Worm (Caenorhabditis elegans) whole organism, mixed stage, embryonic: Measurements from ENCODE around the gene ogt-1.

Source experiments
- M03D4.4 ChIP-seq: sonication (generic microtip); optimal IDR thresholded peaks from 2 replicates; lab custom pipeline; 2017; ENCODE audit warnings: mild to moderate bottlenecking, missing genetic modification characterization, missing compliant biosample characterization
- bed-3 ChIP-seq: fragments of 200-800 bp; sonication (Bioruptor generic); optimal IDR thresholded peaks from 3 replicates; lab custom pipeline; 2018; ENCODE audit warnings: mild to moderate bottlenecking, missing genetic modification characterization, moderate library complexity, missing compliant biosample characterization
- blmp-1 ChIP-seq: fragments of 150-350 bp; optimal IDR thresholded peaks from 2 replicates; lab custom pipeline; 2014; ENCODE audit warnings: missing biosample characterization, missing genetic modification characterization
- ceh-39 ChIP-seq: fragments of 150-350 bp; optimal IDR thresholded peaks from 2 replicates; lab custom pipeline; 2014; ENCODE audit warnings: missing biosample characterization, missing genetic modification characterization
- ceh-43 ChIP-seq: fragments of 200-800 bp; sonication (Bioruptor generic); optimal IDR thresholded peaks from 2 replicates; lab custom pipeline; 2018; ENCODE audit warnings: mild to moderate bottlenecking, missing genetic modification characterization, moderate library complexity, missing compliant biosample characterization
- ceh-83 ChIP-seq: fragments of 200-800 bp; sonication (Bioruptor generic); optimal IDR thresholded peaks from 2 replicates; lab custom pipeline; 2018; ENCODE audit warnings: mild to moderate bottlenecking, missing genetic modification characterization, missing compliant biosample characterization
- ces-1 ChIP-seq: fragments of 150-350 bp; optimal IDR thresholded peaks from 2 replicates; lab custom pipeline; 2014; ENCODE audit warnings: missing biosample characterization, missing genetic modification reagents, missing genetic modification characterization
- cnd-1 ChIP-seq: fragments of 200-800 bp; sonication (Bioruptor generic); optimal IDR thresholded peaks from 2 replicates; lab custom pipeline; 2018; ENCODE audit warnings: mild to moderate bottlenecking, missing genetic modification characterization, missing compliant biosample characterization
- drap-1 ChIP-seq: fragments of 200-800 bp; sonication (Bioruptor generic); optimal IDR thresholded peaks from 3 replicates; lab custom pipeline; 2018; ENCODE audit warnings: mild to moderate bottlenecking, missing genetic modification characterization, missing compliant biosample characterization
- elt-1 ChIP-seq: sonication (generic microtip); optimal IDR thresholded peaks from 2 replicates; lab custom pipeline; 2017; ENCODE audit warnings: missing genetic modification characterization, mild to moderate bottlenecking, missing compliant biosample characterization, antibody characterized with exemption, moderate library complexity, borderline replicate concordance; ENCODE audit not compliant: insufficient read depth
- elt-3 ChIP-seq: fragments of 150-350 bp; optimal IDR thresholded peaks from 2 replicates; lab custom pipeline; 2014; ENCODE audit warnings: missing biosample characterization, missing genetic modification characterization
- flh-1 ChIP-seq: fragments of 200-800 bp; sonication (Bioruptor generic); optimal IDR thresholded peaks from 2 replicates; lab custom pipeline; 2018; ENCODE audit warnings: mild to moderate bottlenecking, missing genetic modification characterization, moderate library complexity, missing compliant biosample characterization
- ham-2 ChIP-seq: fragments of 200-800 bp; sonication (Bioruptor generic); optimal IDR thresholded peaks from 2 replicates; lab custom pipeline; 2018; ENCODE audit warnings: mild to moderate bottlenecking, missing genetic modification characterization, missing compliant biosample characterization
- hlh-1 ChIP-seq: fragments of 150-350 bp; optimal IDR thresholded peaks from 2 replicates; lab custom pipeline; 2014; ENCODE audit warnings: missing biosample characterization, missing genetic modification reagents, missing genetic modification characterization
- lin-13 ChIP-seq: fragments of 150-350 bp; optimal IDR thresholded peaks from 2 replicates; lab custom pipeline; 2014; ENCODE audit warnings: missing biosample characterization, missing genetic modification characterization
- lin-32 ChIP-seq: fragments of 200-800 bp; sonication (Bioruptor generic); optimal IDR thresholded peaks from 2 replicates; lab custom pipeline; 2018; ENCODE audit warnings: mild to moderate bottlenecking, missing genetic modification characterization, missing compliant biosample characterization
- lsy-2 ChIP-seq: fragments of 150-350 bp; optimal IDR thresholded peaks from 2 replicates; lab custom pipeline; 2014; ENCODE audit warnings: missing biosample characterization, missing genetic modification characterization
- mab-5 ChIP-seq: fragments of 150-350 bp; optimal IDR thresholded peaks from 2 replicates; lab custom pipeline; 2014; ENCODE audit warnings: missing biosample characterization, missing genetic modification characterization
- mep-1 ChIP-seq: fragments of 150-350 bp; optimal IDR thresholded peaks from 2 replicates; lab custom pipeline; 2017; ENCODE audit warnings: missing biosample characterization, missing genetic modification reagents, missing genetic modification characterization, inconsistent platforms
- mls-2 ChIP-seq: sonication (generic microtip); optimal IDR thresholded peaks from 2 replicates; lab custom pipeline; 2016; ENCODE audit warnings: mild to moderate bottlenecking, missing genetic modification characterization, moderate library complexity, missing compliant biosample characterization
- nhr-12 ChIP-seq: fragments of 150-350 bp; optimal IDR thresholded peaks from 2 replicates; lab custom pipeline; 2014; ENCODE audit warnings: missing biosample characterization, missing genetic modification characterization
- nhr-2 ChIP-seq: fragments of 150-350 bp; optimal IDR thresholded peaks from 2 replicates; lab custom pipeline; 2014; ENCODE audit warnings: missing biosample characterization, missing genetic modification characterization
- nhr-237 ChIP-seq: fragments of 150-350 bp; optimal IDR thresholded peaks from 2 replicates; lab custom pipeline; 2014; ENCODE audit warnings: missing biosample characterization, missing genetic modification characterization
- nhr-28 ChIP-seq: fragments of 150-350 bp; optimal IDR thresholded peaks from 2 replicates; lab custom pipeline; 2014; ENCODE audit warnings: missing biosample characterization, missing genetic modification characterization
- nhr-76 ChIP-seq: sonication (generic microtip); optimal IDR thresholded peaks from 2 replicates; lab custom pipeline; 2017; ENCODE audit warnings: missing biosample characterization, missing genetic modification characterization
- pha-4 ChIP-seq: fragments of 150-350 bp; optimal IDR thresholded peaks from 2 replicates; lab custom pipeline; 2018; ENCODE audit warnings: missing biosample characterization, missing genetic modification reagents, missing genetic modification characterization
- sem-2 ChIP-seq: fragments of 200-800 bp; sonication (Bioruptor generic); optimal IDR thresholded peaks from 2 replicates; lab custom pipeline; 2018; ENCODE audit warnings: mild to moderate bottlenecking, missing genetic modification characterization, missing compliant biosample characterization
- snpc-4 ChIP-seq: fragments of 150-350 bp; optimal IDR thresholded peaks from 2 replicates; lab custom pipeline; 2014; ENCODE audit warnings: missing biosample characterization, missing genetic modification characterization
- sptf-1 ChIP-seq: sonication (generic microtip); optimal IDR thresholded peaks from 2 replicates; lab custom pipeline; 2017; ENCODE audit warnings: mild to moderate bottlenecking, missing genetic modification characterization, moderate library complexity, missing compliant biosample characterization
- tbx-8 ChIP-seq: fragments of 200-800 bp; sonication (Bioruptor generic); optimal IDR thresholded peaks from 2 replicates; lab custom pipeline; 2018; ENCODE audit warnings: mild to moderate bottlenecking, missing genetic modification characterization, moderate library complexity, missing compliant biosample characterization
- unc-120 ChIP-seq: sonication (generic microtip); optimal IDR thresholded peaks from 2 replicates; lab custom pipeline; 2017; ENCODE audit warnings: missing genetic modification characterization, missing compliant biosample characterization; ENCODE audit not compliant: poor library complexity, severe bottlenecking
- unc-39 ChIP-seq: fragments of 150-350 bp; optimal IDR thresholded peaks from 2 replicates; lab custom pipeline; 2014; ENCODE audit warnings: missing biosample characterization, missing genetic modification characterization
- unc-62 ChIP-seq: fragments of 150-350 bp; optimal IDR thresholded peaks from 2 replicates; lab custom pipeline; 2014; ENCODE audit warnings: missing biosample characterization, missing genetic modification reagents, missing genetic modification characterization
- zip-8 ChIP-seq: fragments of 150-350 bp; optimal IDR thresholded peaks from 2 replicates; lab custom pipeline; 2014; ENCODE audit warnings: missing biosample characterization, missing genetic modification characterization
- ztf-11 ChIP-seq: fragments of 150-350 bp; optimal IDR thresholded peaks from 2 replicates; lab custom pipeline; 2014; ENCODE audit warnings: missing biosample characterization, missing genetic modification characterization

ogt-1 gene

ce11 chrIII:7153747-7154238, at the start of gene ogt-1:
ogt-1 (minus strand) TSS chrIII:7153797.
- no peak for TF ChIP-seq sem-2
- no peak for TF ChIP-seq lin-32 (GFP tag; lab: Kevin White, UChicago)
- peak; percentile 42 for TF ChIP-seq hlh-1 (tag; lab: Kevin White, UChicago)
- peak; percentile 69 for TF ChIP-seq unc-120 (tag; lab: Kevin White, UChicago)
- no peak for TF ChIP-seq ceh-43 (GFP tag; lab: Kevin White, UChicago)
- no peak for TF ChIP-seq ceh-83 (GFP tag; lab: Kevin White, UChicago)
- TF ChIP-seq bed-3 (GFP tag; lab: Kevin White, UChicago): no peak
- no peak for TF ChIP-seq elt-1 (tag; lab: Kevin White, UChicago)
- peak; percentile 57 for TF ChIP-seq pha-4 (tag; lab: Kevin White, UChicago)
- peak; percentile 31 for TF ChIP-seq nhr-2 (tag; lab: Kevin White, UChicago)
- TF ChIP-seq elt-3 (tag; lab: Kevin White, UChicago): peak; percentile 68
- TF ChIP-seq blmp-1 (tag; lab: Kevin White, UChicago): no peak
- peak; percentile 76 for TF ChIP-seq unc-62
- no peak for TF ChIP-seq tbx-8 (GFP tag; lab: Kevin White, UChicago)
- no peak for TF ChIP-seq snpc-4 (tag; lab: Kevin White, UChicago)
- TF ChIP-seq flh-1: no peak
- TF ChIP-seq ces-1 (GFP tag; lab: Kevin White, UChicago): peak; percentile 99
- TF ChIP-seq drap-1: no peak
- TF ChIP-seq ceh-39 (tag; lab: Kevin White, UChicago): peak; percentile 42
- TF ChIP-seq lsy-2 (tag; lab: Kevin White, UChicago): peak; percentile 79
- no peak for TF ChIP-seq mab-5 (tag; lab: Kevin White, UChicago)
- no peak for TF ChIP-seq ztf-11 (tag; lab: Kevin White, UChicago)
- no peak for TF ChIP-seq lin-13 (tag; lab: Kevin White, UChicago)
- TF ChIP-seq mep-1 (tag; lab: Kevin White, UChicago): no peak
- no peak for TF ChIP-seq nhr-76
- TF ChIP-seq M03D4.4 (tag; lab: Kevin White, UChicago): no peak
- peak; percentile 87 for TF ChIP-seq nhr-237 (tag; lab: Kevin White, UChicago)
- TF ChIP-seq nhr-12 (tag; lab: Kevin White, UChicago): no peak
- TF ChIP-seq mls-2 (tag; lab: Kevin White, UChicago): no peak
- peak; percentile 9 for TF ChIP-seq sptf-1
- TF ChIP-seq zip-8 (tag; lab: Kevin White, UChicago): no peak
- no peak for TF ChIP-seq unc-39
- TF ChIP-seq nhr-28 (tag; lab: Kevin White, UChicago): no peak
- no peak for TF ChIP-seq cnd-1 (tag; lab: Kevin White, UChicago)
- TF ChIP-seq ham-2 (GFP tag; lab: Kevin White, UChicago): peak; percentile 80

DNA sequence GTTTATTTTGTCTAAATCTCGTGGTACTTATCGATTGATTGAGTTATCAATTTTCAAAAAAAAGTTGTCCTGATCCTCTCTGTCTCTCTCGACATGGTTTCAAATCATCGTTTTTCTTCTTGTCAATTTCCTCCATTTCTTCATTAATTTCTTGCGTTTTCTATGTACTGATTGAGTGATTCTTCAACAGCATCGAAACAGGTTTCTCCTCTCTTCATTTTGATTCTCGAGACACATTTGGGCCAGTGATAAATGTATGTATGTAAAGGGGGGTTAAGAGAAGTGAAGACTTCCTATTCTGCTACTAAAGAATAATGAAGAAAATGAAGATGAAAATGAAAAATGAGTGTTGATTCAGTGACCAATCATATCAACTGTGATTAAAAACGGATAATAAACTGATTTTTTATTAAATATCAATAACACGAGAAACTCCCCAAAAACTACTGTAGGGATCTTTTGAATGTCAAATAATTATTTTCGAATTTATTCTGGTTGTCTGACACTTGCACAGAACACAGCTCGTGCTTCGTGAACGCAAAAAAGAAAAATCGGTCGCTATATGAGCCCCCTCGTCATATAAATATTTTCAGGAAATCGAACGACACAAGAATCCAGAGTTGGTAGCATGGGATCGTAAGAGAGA, 49.7 kb upstream of the ogt-1 start:
- TF ChIP-seq nhr-76 (no peak), ceh-43 (GFP tag; lab: Kevin White, UChicago) (no peak)

DNA sequence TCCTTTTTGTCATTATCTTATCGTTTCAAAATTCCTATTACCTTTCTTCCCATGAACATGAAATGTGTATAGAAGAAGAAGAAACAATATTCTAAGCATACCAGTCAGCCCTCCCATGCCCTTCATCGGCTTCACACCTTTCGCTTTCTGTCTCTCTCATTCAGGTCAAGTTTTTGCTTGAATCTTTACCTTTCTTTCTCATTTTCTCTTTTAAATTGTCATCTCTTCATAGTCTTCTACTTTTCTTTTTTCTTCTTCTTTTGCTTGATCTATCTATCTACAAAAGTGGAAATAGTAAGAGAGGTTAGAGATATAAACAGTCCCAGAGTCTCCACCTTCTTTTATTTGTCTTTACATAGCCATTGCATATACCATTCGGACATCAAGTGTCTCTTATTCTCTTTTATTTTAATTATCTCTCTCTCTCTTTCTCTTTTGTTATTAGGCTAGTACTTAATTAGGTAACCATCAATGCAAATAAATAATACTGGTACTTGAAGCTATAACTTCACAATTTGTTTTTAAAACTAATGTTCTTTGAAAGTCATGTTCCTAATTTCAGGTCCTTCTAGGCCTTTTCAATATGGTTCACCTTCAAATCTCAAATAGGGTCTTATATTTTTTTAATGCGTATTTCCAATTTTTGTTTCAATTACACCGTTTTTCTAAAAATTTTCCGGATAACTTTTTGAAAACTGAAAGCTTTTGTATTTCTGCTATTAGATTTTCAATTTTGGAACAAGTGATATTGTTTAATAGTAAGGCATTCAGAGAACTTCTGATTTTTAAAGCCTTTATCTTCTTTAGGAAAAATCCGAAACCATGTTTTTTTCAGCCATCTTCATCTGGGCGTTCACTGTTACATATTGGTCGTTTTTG, 48.0 kb upstream of the ogt-1 start, which contains the start of gene dpy-31:
dpy-31 (plus strand) TSS at position 829 of the 879 bp plus-strand sequence.
- TF ChIP-seq sem-2 (no peak), lin-13 (tag; lab: Kevin White, UChicago) (no peak), pha-4 (tag; lab: Kevin White, UChicago) (no peak), zip-8 (tag; lab: Kevin White, UChicago) (no peak), lin-32 (GFP tag; lab: Kevin White, UChicago) (no peak), ham-2 (GFP tag; lab: Kevin White, UChicago) (peak; percentile 19), unc-62 (no peak), nhr-76 (no peak), sptf-1 (no peak), mep-1 (tag; lab: Kevin White, UChicago) (no peak), mab-5 (tag; lab: Kevin White, UChicago) (no peak), elt-3 (tag; lab: Kevin White, UChicago) (peak; percentile 24), cnd-1 (tag; lab: Kevin White, UChicago) (no peak), blmp-1 (tag; lab: Kevin White, UChicago) (peak; percentile 93), nhr-2 (tag; lab: Kevin White, UChicago) (no peak), nhr-237 (tag; lab: Kevin White, UChicago) (no peak), ztf-11 (tag; lab: Kevin White, UChicago) (no peak), hlh-1 (tag; lab: Kevin White, UChicago) (no peak)
